Fruit fly (Drosophila melanogaster): ENCODE measurements around the gene Samuel.

Samuel gene

DNA sequence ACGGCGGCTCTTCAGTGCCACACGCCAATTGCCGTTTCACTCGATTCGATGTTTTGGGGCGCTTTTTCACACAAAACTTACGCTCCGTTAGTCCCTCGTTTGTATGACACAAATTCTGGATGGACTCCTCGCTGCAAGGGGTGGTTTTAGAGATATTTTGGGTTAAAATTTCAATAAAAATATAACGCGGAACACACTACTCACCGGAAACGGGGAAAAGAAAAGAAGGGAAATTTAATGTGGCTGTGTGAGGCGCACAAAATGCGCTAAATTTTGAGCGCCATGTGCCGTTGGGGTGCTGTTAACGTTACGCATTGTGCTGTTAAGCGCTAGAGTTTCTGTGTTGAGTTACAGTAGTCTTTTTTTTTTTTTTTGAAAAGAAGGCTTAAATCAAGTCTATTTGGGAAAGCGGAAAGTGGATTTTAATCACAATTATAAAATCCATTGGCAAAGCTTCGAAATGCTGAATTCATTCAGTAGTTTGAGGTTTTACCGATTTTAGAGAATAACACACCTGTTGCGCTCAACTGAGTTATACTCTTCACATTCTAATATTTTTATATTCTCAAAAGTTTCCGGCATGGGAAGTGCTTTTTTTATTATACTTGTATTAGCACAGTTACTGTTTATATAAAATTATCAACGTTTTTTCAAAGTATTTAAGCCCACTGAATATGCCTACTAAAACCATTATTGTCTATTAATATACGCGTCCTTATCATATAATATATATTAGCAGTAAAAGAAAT is 62.7 kb downstream of the Samuel start, which contains the start of gene RpL9 (continued):
- TF ChIP-seq CG4854 (GFP tag; optimal IDR thresholded peaks at IDR 0.05): peak; percentile 6
- TF ChIP-seq Hey (tag; optimal IDR thresholded peaks at IDR 0.05): no peak
- TF ChIP-seq h (optimal IDR thresholded peaks at IDR 0.05): no peak
- no peak for TF ChIP-seq CG3065 (GFP tag; optimal IDR thresholded peaks at IDR 0.05)
- TF ChIP-seq caup (GFP tag; optimal IDR thresholded peaks at IDR 0.05; ENCODE audit: severe bottlenecking): peak; percentile 88
- TF ChIP-seq Poxn (GFP tag; IDR thresholded peaks at IDR 0.05): no peak
- peak; percentile 49; the same call in 1 of the 2 replicates for TF ChIP-seq Nf-YA (GFP tag; IDR thresholded peaks at IDR 0.05)
- peak; percentile 40 for TF ChIP-seq CG9609 (GFP tag; optimal IDR thresholded peaks at IDR 0.05)
- no peak for TF ChIP-seq eve (GFP tag; optimal IDR thresholded peaks at IDR 0.05)
- peak; percentile 69 for TF ChIP-seq CG2116 (GFP tag; optimal IDR thresholded peaks at IDR 0.05)
- no peak for TF ChIP-seq jing (GFP tag; optimal IDR thresholded peaks at IDR 0.05)
- TF ChIP-seq dpn (GFP tag; optimal IDR thresholded peaks at IDR 0.05): peak in 1 of 2 experiments; percentile 71
- no peak for TF ChIP-seq fd64A (GFP tag; optimal IDR thresholded peaks at IDR 0.05)
- peak; percentile 11 for TF ChIP-seq ind (GFP tag; optimal IDR thresholded peaks at IDR 0.05)
- TF ChIP-seq B-H1 (GFP tag; IDR thresholded peaks at IDR 0.05): peak; percentile 23; the same call in 1 of the 3 replicates
- no peak; the same call in 1 of the 2 replicates for TF ChIP-seq CG7372 (GFP tag; IDR thresholded peaks at IDR 0.05)
- TF ChIP-seq CG11247 (GFP tag; IDR thresholded peaks at IDR 0.05): no peak
- TF ChIP-seq CG17328 (GFP tag; IDR thresholded peaks at IDR 0.05): peak; percentile 90; the same call in 1 of the 2 replicates
- peak; percentile 30 for TF ChIP-seq da (GFP tag; optimal IDR thresholded peaks at IDR 0.05)
- TF ChIP-seq lov (optimal IDR thresholded peaks at IDR 0.05): no peak
- TF ChIP-seq lov (GFP tag; IDR thresholded peaks at IDR 0.05): no peak; the same call in 1 of the 3 replicates
- no peak for TF ChIP-seq CG10366 (GFP tag; IDR thresholded peaks at IDR 0.05)
- no peak for TF ChIP-seq Lpt (GFP tag; optimal IDR thresholded peaks at IDR 0.05)
- peak; percentile 17 for TF ChIP-seq repo (GFP tag; optimal IDR thresholded peaks at IDR 0.05)
- TF ChIP-seq CG14965 (GFP tag; optimal IDR thresholded peaks at IDR 0.05; ENCODE audit: borderline replicate concordance): no peak
- TF ChIP-seq pb (GFP tag; optimal IDR thresholded peaks at IDR 0.05): peak; percentile 48
- no peak for TF ChIP-seq gsb-n (tag; optimal IDR thresholded peaks at IDR 0.05)
- no peak; the same call in 1 of the 2 replicates for TF ChIP-seq CG5953 (GFP tag; IDR thresholded peaks at IDR 0.05)
- peak; percentile 75 for TF ChIP-seq ap (GFP tag; IDR thresholded peaks at IDR 0.05)
- no peak for TF ChIP-seq mld (GFP tag; IDR thresholded peaks at IDR 0.05; ENCODE audit: partially characterized antibody)
- peak; percentile 83 for TF ChIP-seq CG12659 (GFP tag; optimal IDR thresholded peaks at IDR 0.05)
- no peak for TF ChIP-seq CG1602 (GFP tag; optimal IDR thresholded peaks at IDR 0.05)
- TF ChIP-seq CG11398 (GFP tag; optimal IDR thresholded peaks at IDR 0.05): peak; percentile 70
- no peak for TF ChIP-seq CG10209 (GFP tag; optimal IDR thresholded peaks at IDR 0.05)
- no peak for TF ChIP-seq CG6272 (GFP tag; IDR thresholded peaks at IDR 0.05)
- TF ChIP-seq lmd (GFP tag; IDR thresholded peaks at IDR 0.05): no peak
- peak; percentile 16 for TF ChIP-seq bab2 (GFP tag; optimal IDR thresholded peaks at IDR 0.05)
- no peak for TF ChIP-seq tna (GFP tag; IDR thresholded peaks at IDR 0.05; ENCODE audit: partially characterized antibody)
- TF ChIP-seq Atf-2 (GFP tag; optimal IDR thresholded peaks at IDR 0.05): peak; percentile 75
- TF ChIP-seq CG11723 (GFP tag; optimal IDR thresholded peaks at IDR 0.05): no peak
- TF ChIP-seq hb (GFP tag; IDR thresholded peaks at IDR 0.05; ENCODE audit: partially characterized antibody): no peak
- TF ChIP-seq her (GFP tag; optimal IDR thresholded peaks at IDR 0.05): peak; percentile 81
- no peak; the same call in 1 of the 2 replicates for TF ChIP-seq NFAT (GFP tag; IDR thresholded peaks at IDR 0.05)
- peak; percentile 94 for TF ChIP-seq Ets65A (GFP tag)
- TF ChIP-seq HHEX (GFP tag; optimal IDR thresholded peaks at IDR 0.05): peak; percentile 86
- TF ChIP-seq D19A (tag; optimal IDR thresholded peaks at IDR 0.05): no peak
- TF ChIP-seq CG10543 (GFP tag; optimal IDR thresholded peaks at IDR 0.05): no peak
- TF ChIP-seq cwo (GFP tag; optimal IDR thresholded peaks at IDR 0.05): no peak
- TF ChIP-seq GATAe (GFP tag; conservative IDR thresholded peaks at IDR 0.05): no peak
- TF ChIP-seq Dp (GFP tag; optimal IDR thresholded peaks at IDR 0.05): peak; percentile 19
- no peak; the same call in 1 of the 2 replicates for TF ChIP-seq E2f1 (GFP tag; IDR thresholded peaks at IDR 0.05)

Data from whole organism, embryonic.